Fruit fly (Drosophila melanogaster) whole organism, prepupa: Measurements from ENCODE around the gene Lcp65Aa.
"Not testable (repeated sequence)": the region's sequence is repeated elsewhere in the genome, so short reads cannot be mapped to it uniquely, and the experiment has no call there.

Experiments used
- Blimp-1 ChIP-seq: fragments of 200-800 bp; sonication (Bioruptor generic); optimal IDR thresholded peaks from 3 replicates; lab custom pipeline; 2017; ENCODE audit warnings: missing biosample characterization, missing genetic modification characterization, mild to moderate bottlenecking, moderate library complexity, missing genetic modification reagents
- CG11294 ChIP-seq: fragments of 200-800 bp; sonication (Bioruptor generic); IDR thresholded peaks from 2 replicates; pipeline ENCODE4 v1.3.6; 2022; ENCODE audit warnings: missing biosample characterization, missing genetic modification characterization
- CG11902 ChIP-seq: fragments of 200-800 bp; sonication (Bioruptor generic); optimal IDR thresholded peaks from 3 replicates; lab custom pipeline; 2016; ENCODE audit warnings: missing biosample characterization, missing genetic modification characterization
- CG15336 ChIP-seq: fragments of 200-800 bp; sonication (Bioruptor generic); IDR thresholded peaks from 2 replicates; pipeline ENCODE4 v1.3.6; 2022; ENCODE audit warnings: missing biosample characterization, missing genetic modification characterization
- CG1621 ChIP-seq: fragments of 200-800 bp; sonication (Bioruptor generic); optimal IDR thresholded peaks from 3 replicates; lab custom pipeline; 2018; ENCODE audit warnings: missing biosample characterization, mild to moderate bottlenecking, missing genetic modification characterization
- CG16779 ChIP-seq: fragments of 200-800 bp; sonication (Bioruptor generic); optimal IDR thresholded peaks from 3 replicates; lab custom pipeline; 2017; ENCODE audit warnings: missing biosample characterization, mild to moderate bottlenecking, missing genetic modification characterization
- CG3032 ChIP-seq: fragments of 200-800 bp; optimal IDR thresholded peaks from 2 replicates; lab custom pipeline; 2019; ENCODE audit warnings: missing biosample characterization, mild to moderate bottlenecking, missing genetic modification characterization, moderate library complexity
- CG31627 ChIP-seq: fragments of 200-800 bp; sonication (Bioruptor generic); optimal IDR thresholded peaks from 3 replicates; lab custom pipeline; 2016; ENCODE audit warnings: missing biosample characterization, missing genetic modification characterization
- CG32006 ChIP-seq: fragments of 200-800 bp; sonication (Bioruptor generic); optimal IDR thresholded peaks from 3 replicates; lab custom pipeline; 2017; ENCODE audit warnings: missing biosample characterization, mild to moderate bottlenecking, missing genetic modification characterization
- CG34406 ChIP-seq: fragments of 200-800 bp; sonication (Bioruptor generic); optimal IDR thresholded peaks from 3 replicates; lab custom pipeline; 2016; ENCODE audit warnings: missing biosample characterization, missing genetic modification characterization
- CG3919 ChIP-seq: fragments of 200-800 bp; sonication (Bioruptor generic); optimal IDR thresholded peaks from 3 replicates; lab custom pipeline; 2016; ENCODE audit warnings: missing biosample characterization, missing genetic modification characterization
- CG4318 ChIP-seq: fragments of 200-800 bp; sonication (Bioruptor generic); optimal IDR thresholded peaks from 3 replicates; lab custom pipeline; 2017; ENCODE audit warnings: missing biosample characterization, mild to moderate bottlenecking, missing genetic modification characterization
- CG6276 ChIP-seq: fragments of 200-800 bp; sonication (Bioruptor generic); optimal IDR thresholded peaks from 2 replicates; lab custom pipeline; 2017; ENCODE audit warnings: missing biosample characterization, mild to moderate bottlenecking, missing genetic modification characterization
- CG6792 ChIP-seq: fragments of 200-800 bp; sonication (Bioruptor generic); optimal IDR thresholded peaks from 3 replicates; lab custom pipeline; 2016; ENCODE audit warnings: missing biosample characterization, missing genetic modification characterization
- CG6854 ChIP-seq: fragments of 200-800 bp; sonication (Bioruptor generic); optimal IDR thresholded peaks from 2 replicates; lab custom pipeline; 2017; ENCODE audit warnings: missing biosample characterization, mild to moderate bottlenecking, missing genetic modification characterization
- CG7368 ChIP-seq: fragments of 200-800 bp; sonication (Bioruptor generic); optimal IDR thresholded peaks from 3 replicates; lab custom pipeline; 2016; ENCODE audit warnings: missing biosample characterization, missing genetic modification characterization
- CG8119 ChIP-seq: fragments of 200-800 bp; sonication (Bioruptor generic); IDR thresholded peaks from 3 replicates; pipeline ENCODE4 v1.3.6; 2022; ENCODE audit warnings: missing biosample characterization, missing genetic modification characterization
- CG9139 ChIP-seq: fragments of 200-800 bp; sonication (Bioruptor generic); optimal IDR thresholded peaks from 3 replicates; lab custom pipeline; 2017; ENCODE audit warnings: missing biosample characterization, mild to moderate bottlenecking, missing genetic modification characterization
- Eip78C ChIP-seq: fragments of 200-800 bp; sonication (Bioruptor generic); peaks from one replicate; lab custom pipeline; 2016; ENCODE audit warnings: missing biosample characterization, missing genetic modification characterization
- Ets96B ChIP-seq: fragments of 200-800 bp; optimal IDR thresholded peaks from 2 replicates; lab custom pipeline; 2019; ENCODE audit warnings: missing biosample characterization, mild to moderate bottlenecking, missing genetic modification characterization, moderate library complexity
- Gug ChIP-seq: fragments of 200-800 bp; sonication (Bioruptor generic); IDR thresholded peaks from 2 replicates; pipeline ENCODE4 v1.3.6; 2022; ENCODE audit warnings: missing biosample characterization, missing genetic modification characterization
- Hr38 ChIP-seq: sonication (Bioruptor generic); optimal IDR thresholded peaks from 2 replicates; lab custom pipeline; 2016; ENCODE audit warnings: missing biosample characterization, missing genetic modification characterization
- Hr39 ChIP-seq: fragments of 200-800 bp; sonication (Bioruptor generic); optimal IDR thresholded peaks from 2 replicates; lab custom pipeline; 2016; ENCODE audit warnings: missing biosample characterization, missing genetic modification characterization
- Sox14 ChIP-seq: fragments of 200-800 bp; sonication (Bioruptor generic); optimal IDR thresholded peaks from 3 replicates; lab custom pipeline; 2016; ENCODE audit warnings: missing biosample characterization, missing genetic modification characterization
- achi ChIP-seq: fragments of 200-800 bp; sonication (Bioruptor generic); optimal IDR thresholded peaks from 3 replicates; lab custom pipeline; 2016; ENCODE audit warnings: missing biosample characterization, missing genetic modification characterization
- dac ChIP-seq: fragments of 200-800 bp; sonication (Bioruptor generic); optimal IDR thresholded peaks from 2 replicates; lab custom pipeline; 2017; ENCODE audit warnings: missing biosample characterization, mild to moderate bottlenecking, missing genetic modification characterization
- dsx ChIP-seq: fragments of 200-800 bp; optimal IDR thresholded peaks from 3 replicates; lab custom pipeline; 2019; ENCODE audit warnings: missing biosample characterization, mild to moderate bottlenecking, missing genetic modification characterization, moderate library complexity; ENCODE audit not compliant: poor library complexity, severe bottlenecking
- eg ChIP-seq: fragments of 200-800 bp; sonication (Bioruptor generic); IDR thresholded peaks from 3 replicates; pipeline ENCODE4 v1.3.6; 2022; ENCODE audit warnings: missing biosample characterization, missing genetic modification characterization
- esn ChIP-seq: fragments of 200-800 bp; sonication (Bioruptor generic); optimal IDR thresholded peaks from 2 replicates; lab custom pipeline; 2016; ENCODE audit warnings: missing biosample characterization, mild to moderate bottlenecking, missing genetic modification characterization, moderate library complexity
- fd85E ChIP-seq: fragments of 200-800 bp; sonication (Bioruptor generic); optimal IDR thresholded peaks from 3 replicates; lab custom pipeline; 2016; ENCODE audit warnings: missing biosample characterization, missing genetic modification characterization
- lz ChIP-seq: fragments of 200-800 bp; sonication (Bioruptor generic); optimal IDR thresholded peaks from 3 replicates; lab custom pipeline; 2016; ENCODE audit warnings: missing biosample characterization, missing genetic modification characterization
- net ChIP-seq: fragments of 200-800 bp; sonication (Bioruptor generic); optimal IDR thresholded peaks from 3 replicates; lab custom pipeline; 2016; ENCODE audit warnings: missing biosample characterization, missing genetic modification characterization
- pdm3 ChIP-seq: fragments of 200-800 bp; sonication (Bioruptor generic); optimal IDR thresholded peaks from 3 replicates; lab custom pipeline; 2016; ENCODE audit warnings: missing biosample characterization, missing genetic modification characterization
- salr ChIP-seq, 2 experiments: fragments of 200-800 bp; sonication (Bioruptor generic); optimal IDR thresholded peaks; 3 replicates each; lab custom pipeline; 2016 to 2018; ENCODE audit warnings: missing biosample characterization in 2 of 2, missing genetic modification characterization in 2 of 2, mild to moderate bottlenecking in 1 of 2
- spab ChIP-seq: fragments of 200-800 bp; sonication (Bioruptor generic); optimal IDR thresholded peaks from 2 replicates; lab custom pipeline; 2017; ENCODE audit warnings: missing biosample characterization, mild to moderate bottlenecking, missing genetic modification characterization, missing genetic modification reagents
- ss ChIP-seq, 2 experiments: fragments of 200-800 bp; sonication (Bioruptor generic); optimal IDR thresholded peaks; 2 replicates in 1 of 2; 3 replicates in 1 of 2; lab custom pipeline; 2017 to 2018; ENCODE audit warnings: mild to moderate bottlenecking in 2 of 2, missing biosample characterization in 2 of 2, missing genetic modification characterization in 2 of 2, moderate library complexity in 1 of 2

Gene Lcp65Aa

DNA sequence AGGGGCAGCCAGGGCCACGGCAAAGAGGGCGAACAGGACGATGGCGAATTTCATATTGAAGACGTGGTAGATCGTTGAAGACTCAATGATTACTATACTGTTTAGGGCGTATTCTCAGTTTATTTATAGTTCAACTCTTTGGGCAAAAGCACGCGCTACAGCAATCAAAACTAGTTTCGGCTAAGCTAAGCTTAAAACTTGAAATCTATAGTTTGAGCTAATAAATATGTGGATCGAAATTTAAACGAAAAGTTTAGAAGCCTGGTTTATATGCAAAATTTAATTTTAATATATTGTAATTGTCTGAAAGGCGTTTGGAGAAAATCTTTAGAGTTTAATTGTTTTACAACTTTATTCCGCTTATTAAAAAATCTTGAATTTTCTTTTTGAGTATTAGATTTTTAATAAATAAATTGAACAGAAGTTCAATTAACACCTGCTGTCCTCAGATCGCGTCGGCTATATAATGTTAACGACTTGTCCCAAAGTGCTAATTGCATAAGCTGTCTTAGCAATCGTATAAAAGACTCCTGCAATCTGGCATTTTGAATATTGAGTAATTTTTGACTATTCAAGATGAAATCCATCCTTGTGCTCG, at the start of gene Lcp65Aa, which contains the start of gene Cpr65Ax2:
Gene Lcp65Aa (plus strand): TSS at position 548 of the 598 bp plus-strand sequence.
Gene Cpr65Ax2 (minus strand): TSS at position 101 of the 598 bp plus-strand sequence.
- TF ChIP-seq pdm3 (GFP tag; lab: Kevin White, UChicago); Ets96B (tag; lab: Kevin White, UChicago); CG32006 (GFP tag; lab: Kevin White, UChicago): not testable (repeated sequence)

DNA sequence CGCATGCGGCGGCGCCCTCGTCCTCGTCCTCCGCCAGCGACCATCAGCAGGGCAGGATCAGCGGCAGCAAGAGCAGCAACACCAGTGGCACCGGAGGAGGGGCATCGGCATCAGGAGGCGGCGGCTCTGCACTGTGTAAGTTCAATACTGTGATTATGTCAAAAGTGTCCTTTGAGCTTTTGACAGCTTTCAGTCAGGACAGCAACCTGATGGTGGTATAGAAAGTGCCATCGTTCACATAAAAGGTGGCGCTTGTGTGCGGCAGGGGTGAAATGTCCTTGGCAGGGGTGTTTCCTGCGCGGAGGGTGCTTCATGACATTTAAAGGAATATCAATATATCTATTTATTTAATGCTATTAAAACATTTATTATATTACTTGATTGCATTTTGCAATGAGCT, 47.4 kb upstream of the Lcp65Aa start:
- TF ChIP-seq Gug (GFP tag; lab: Robert Waterston, UW) (no peak), CG9139 (no peak), fd85E (GFP tag; lab: Kevin White, UChicago) (no peak), dac (GFP tag; lab: Kevin White, UChicago) (no peak), CG11902 (GFP tag; lab: Kevin White, UChicago) (no peak), Hr38 (GFP tag; lab: Kevin White, UChicago) (no peak), esn (GFP tag; lab: Kevin White, UChicago) (no peak)

DNA sequence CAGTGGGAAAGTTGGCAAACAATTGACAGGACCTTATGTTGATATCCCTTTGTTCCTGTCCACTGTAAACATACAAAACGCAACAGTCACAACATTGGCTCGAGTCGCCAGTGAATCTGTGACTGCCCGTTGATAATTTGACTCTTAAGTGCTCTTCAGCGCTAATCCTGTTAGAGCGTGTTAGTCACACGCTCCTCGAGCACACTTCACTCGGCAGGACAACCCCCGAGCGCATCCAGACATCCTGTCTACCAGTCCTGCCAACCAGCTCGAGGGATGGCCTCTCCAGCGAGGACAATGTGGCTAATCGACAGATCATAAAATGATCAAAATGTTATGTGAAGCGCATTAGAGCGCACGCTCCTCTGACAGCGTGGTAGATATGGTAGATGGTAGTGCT, 46.6 kb upstream of the Lcp65Aa start:
- TF ChIP-seq CG4318 (no peak), Ets96B (tag; lab: Kevin White, UChicago) (no peak), fd85E (GFP tag; lab: Kevin White, UChicago) (no peak), Sox14 (GFP tag; lab: Kevin White, UChicago) (no peak), Eip78C (GFP tag; lab: Kevin White, UChicago) (no peak), spab (GFP tag; lab: Kevin White, UChicago) (no peak), eg (GFP tag; lab: Robert Waterston, UW) (no peak), lz (no peak), CG3032 (tag; lab: Kevin White, UChicago) (no peak), CG9139 (no peak), dac (GFP tag; lab: Kevin White, UChicago) (no peak), Blimp-1 (no peak), CG3919 (GFP tag; lab: Kevin White, UChicago) (no peak), esn (GFP tag; lab: Kevin White, UChicago) (no peak), CG32006 (GFP tag; lab: Kevin White, UChicago) (no peak), CG34406 (GFP tag; lab: Kevin White, UChicago) (no peak), CG16779 (no peak), CG6276 (GFP tag; lab: Kevin White, UChicago) (no peak)

DNA sequence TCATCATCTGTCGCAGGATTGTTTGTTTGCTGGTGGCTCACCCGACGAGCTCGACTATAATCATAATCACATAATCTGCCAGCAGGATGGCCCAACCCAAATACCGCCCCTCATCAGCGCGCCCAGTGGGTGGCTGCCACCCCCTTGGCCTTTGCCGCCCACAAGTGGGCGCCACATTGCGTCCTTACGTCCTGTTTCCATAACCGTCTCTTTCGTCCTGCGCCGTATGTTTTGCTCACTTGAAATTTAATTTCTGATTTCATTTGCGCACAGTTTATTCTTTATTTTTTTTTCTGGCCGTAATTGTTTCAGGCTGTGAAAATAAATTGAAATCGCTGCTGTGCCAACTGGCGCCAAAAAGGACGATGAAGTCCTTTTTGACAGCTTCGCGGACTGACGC, 45.7 kb upstream of the Lcp65Aa start:
- TF ChIP-seq Ets96B (tag; lab: Kevin White, UChicago): no peak
- no peak for TF ChIP-seq salr (GFP tag; optimal IDR thresholded peaks at IDR 0.05; lab: Kevin White, UChicago)
- no peak for TF ChIP-seq fd85E (GFP tag; lab: Kevin White, UChicago)
- no peak for TF ChIP-seq CG1621 (tag; lab: Kevin White, UChicago)
- TF ChIP-seq ss (GFP tag; optimal IDR thresholded peaks at IDR 0.05; lab: Kevin White, UChicago): no peak
- no peak for TF ChIP-seq CG11294
- no peak for TF ChIP-seq dsx (GFP tag; lab: Kevin White, UChicago)
- no peak for TF ChIP-seq CG8119 (GFP tag; lab: Robert Waterston, UW)
- no peak for TF ChIP-seq net (GFP tag; lab: Kevin White, UChicago)
- TF ChIP-seq achi (GFP tag; lab: Kevin White, UChicago): no peak
- TF ChIP-seq CG6854: no peak
- TF ChIP-seq CG31627 (GFP tag; lab: Kevin White, UChicago): no peak
- no peak for TF ChIP-seq CG7368 (GFP tag; lab: Kevin White, UChicago)
- no peak for TF ChIP-seq CG15336
- no peak for TF ChIP-seq CG6792 (GFP tag; lab: Kevin White, UChicago)
- no peak for TF ChIP-seq Hr39 (GFP tag; lab: Kevin White, UChicago)
- TF ChIP-seq Sox14 (GFP tag; lab: Kevin White, UChicago): no peak
- TF ChIP-seq esn (GFP tag; lab: Kevin White, UChicago): no peak
